Fruit fly (Drosophila melanogaster): ENCODE data around the gene CG13039.

DNA sequence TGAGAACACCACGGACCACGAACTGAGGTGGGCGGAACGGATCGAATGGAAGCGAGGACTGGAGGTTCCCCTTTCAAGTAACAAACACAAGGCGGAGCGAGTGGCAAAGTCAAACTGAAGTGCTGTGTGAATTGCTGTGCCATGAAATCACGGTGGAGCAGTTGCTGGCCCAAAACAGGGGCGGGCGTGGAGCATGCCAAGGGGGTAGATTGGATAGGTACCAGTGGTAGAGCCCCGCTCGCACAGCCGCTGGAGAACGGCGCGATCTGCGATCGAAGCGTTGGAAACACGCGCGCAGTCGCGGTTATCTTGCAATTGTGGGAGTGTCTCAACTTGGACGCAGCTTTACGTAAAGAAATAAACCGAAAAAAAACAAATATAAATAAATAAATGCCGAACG, 1.2 kb upstream of the CG13039 start, which contains the start of gene CG13038:
- TF ChIP-seq usp (GFP tag; optimal IDR thresholded peaks at IDR 0.05) (no peak), Dll (optimal IDR thresholded peaks at IDR 0.05) (no peak)
